Worm (Caenorhabditis elegans) whole organism, midembryonic: ENCODE data around the gene F18A12.2.

Experiments
- T22C8.4 ChIP-seq: fragments of 200-800 bp; sonication (Bioruptor generic); IDR thresholded peaks from 2 replicates; pipeline ENCODE4 v1.3.6; 2022; ENCODE audit warnings: missing genetic modification characterization, missing compliant biosample characterization
- cog-1 ChIP-seq: sonication (generic microtip); optimal IDR thresholded peaks from 2 replicates; lab custom pipeline; 2016; ENCODE audit warnings: missing genetic modification characterization, missing compliant biosample characterization
- flt-1 ChIP-seq: fragments of 200-800 bp; sonication (Bioruptor generic); IDR thresholded peaks from 2 replicates; pipeline ENCODE4 v1.3.6; 2022; ENCODE audit warnings: missing genetic modification characterization, missing compliant biosample characterization
- klf-2 ChIP-seq: fragments of 200-800 bp; sonication (Bioruptor generic); conservative IDR thresholded peaks from 2 replicates; pipeline ENCODE4 v1.3.6; 2022; ENCODE audit warnings: missing genetic modification reagents, missing genetic modification characterization, missing compliant biosample characterization
- med-1 ChIP-seq: sonication (generic microtip); optimal IDR thresholded peaks from 2 replicates; lab custom pipeline; 2017; ENCODE audit warnings: missing genetic modification characterization, mild to moderate bottlenecking, missing compliant biosample characterization, antibody characterized with exemption, missing genetic modification reagents; ENCODE audit not compliant: insufficient read depth
- ref-1 ChIP-seq: fragments of 200-800 bp; sonication (Bioruptor generic); conservative IDR thresholded peaks from 2 replicates; pipeline ENCODE4 v1.3.6; 2022; ENCODE audit warnings: missing genetic modification reagents, missing genetic modification characterization, missing compliant biosample characterization
- tab-1 ChIP-seq: fragments of 200-800 bp; sonication (Bioruptor generic); IDR thresholded peaks from 2 replicates; pipeline ENCODE4 v1.3.6; 2022; ENCODE audit warnings: missing genetic modification characterization, missing compliant biosample characterization
- ztf-23 ChIP-seq: fragments of 200-800 bp; sonication (Bioruptor generic); IDR thresholded peaks from 2 replicates; pipeline ENCODE4 v1.3.6; 2022; ENCODE audit warnings: missing genetic modification reagents, missing genetic modification characterization, missing compliant biosample characterization
- ztf-29 ChIP-seq: fragments of 200-800 bp; sonication (Bioruptor generic); IDR thresholded peaks from 2 replicates; pipeline ENCODE4 v1.3.6; 2022; ENCODE audit warnings: missing genetic modification reagents, missing genetic modification characterization, missing compliant biosample characterization

Gene F18A12.2

ce11 chrII:3378275-3378674 lies 36.4 kb upstream of the F18A12.2 start, which contains the start of gene Y49F6C.2:
Gene Y49F6C.2 (plus strand): TSS chrII:3378575.
- TF ChIP-seq flt-1 (GFP tag; lab: Robert Waterston, UW) (no peak), tab-1 (GFP tag; lab: Robert Waterston, UW) (no peak)

ce11 chrII:3381510-3381909 lies 33.1 kb upstream of the F18A12.2 start, which contains the start of gene T06D4.1:
Gene T06D4.1 (plus strand): TSS chrII:3381830.
- no peak for TF ChIP-seq ztf-29 (GFP tag; lab: Robert Waterston, UW)
- TF ChIP-seq med-1 (GFP tag; lab: Kevin White, UChicago), result no peak

ce11 chrII:3383116-3383515 lies 31.5 kb upstream of the F18A12.2 start:
- TF ChIP-seq ztf-29 (GFP tag; lab: Robert Waterston, UW) (no peak), klf-2 (GFP tag; lab: Robert Waterston, UW) (no peak), med-1 (GFP tag; lab: Kevin White, UChicago) (no peak), T22C8.4 (no peak), ref-1 (no peak), flt-1 (GFP tag; lab: Robert Waterston, UW) (no peak), tab-1 (GFP tag; lab: Robert Waterston, UW) (no peak)

ce11 chrII:3385736-3386135 lies 28.9 kb upstream of the F18A12.2 start, which contains the start of gene T06D4.2:
Gene T06D4.2 (minus strand): TSS chrII:3385905.
- TF ChIP-seq cog-1, result no peak
- no peak for TF ChIP-seq ztf-23 (GFP tag; lab: Robert Waterston, UW)
- TF ChIP-seq ref-1, result no peak
- no peak for TF ChIP-seq klf-2 (GFP tag; lab: Robert Waterston, UW)
- no peak for TF ChIP-seq T22C8.4
- TF ChIP-seq ztf-29 (GFP tag; lab: Robert Waterston, UW), result no peak
- no peak for TF ChIP-seq flt-1 (GFP tag; lab: Robert Waterston, UW)
- TF ChIP-seq med-1 (GFP tag; lab: Kevin White, UChicago), result no peak
- TF ChIP-seq tab-1 (GFP tag; lab: Robert Waterston, UW), result no peak

ce11 chrII:3387503-3387902 lies 27.2 kb upstream of the F18A12.2 start, which contains the start of gene T06D4.6:
Gene T06D4.6 (minus strand): TSS chrII:3387603.
- no peak for TF ChIP-seq flt-1 (GFP tag; lab: Robert Waterston, UW)
- no peak for TF ChIP-seq klf-2 (GFP tag; lab: Robert Waterston, UW)
- TF ChIP-seq T22C8.4, result no peak
- TF ChIP-seq cog-1, result no peak
- TF ChIP-seq med-1 (GFP tag; lab: Kevin White, UChicago), result no peak
- no peak for TF ChIP-seq ztf-23 (GFP tag; lab: Robert Waterston, UW)
- TF ChIP-seq ref-1, result no peak
- no peak for TF ChIP-seq ztf-29 (GFP tag; lab: Robert Waterston, UW)
- TF ChIP-seq tab-1 (GFP tag; lab: Robert Waterston, UW), result no peak

- TF ChIP-seq cog-1, result no peak
- TF ChIP-seq T22C8.4, result no peak
- no peak for TF ChIP-seq tab-1 (GFP tag; lab: Robert Waterston, UW)
- no peak for TF ChIP-seq ztf-29 (GFP tag; lab: Robert Waterston, UW)
- no peak for TF ChIP-seq ztf-23 (GFP tag; lab: Robert Waterston, UW)
- no peak for TF ChIP-seq klf-2 (GFP tag; lab: Robert Waterston, UW)
- TF ChIP-seq flt-1 (GFP tag; lab: Robert Waterston, UW), result no peak
- TF ChIP-seq ref-1, result no peak
- no peak for TF ChIP-seq med-1 (GFP tag; lab: Kevin White, UChicago)
Observed at ce11 chrII:3395484-3395883, 19.2 kb upstream of the F18A12.2 start, which contains the start of gene nep-20. Gene nep-20 (minus strand): TSS chrII:3395584.

ce11 chrII:3399212-3399611 lies 15.4 kb upstream of the F18A12.2 start, which contains the start of gene nep-9:
Gene nep-9 (minus strand): TSS chrII:3399312.
- no peak for TF ChIP-seq flt-1 (GFP tag; lab: Robert Waterston, UW)
- no peak for TF ChIP-seq klf-2 (GFP tag; lab: Robert Waterston, UW)
- TF ChIP-seq tab-1 (GFP tag; lab: Robert Waterston, UW), result no peak
- no peak for TF ChIP-seq med-1 (GFP tag; lab: Kevin White, UChicago)
- no peak for TF ChIP-seq ref-1
- no peak for TF ChIP-seq cog-1
- no peak for TF ChIP-seq ztf-23 (GFP tag; lab: Robert Waterston, UW)
- no peak for TF ChIP-seq ztf-29 (GFP tag; lab: Robert Waterston, UW)
- no peak for TF ChIP-seq T22C8.4

ce11 chrII:3402854-3403253 lies 11.8 kb upstream of the F18A12.2 start, which contains the start of gene nep-10:
Gene nep-10 (minus strand): TSS chrII:3402954.
- no peak for TF ChIP-seq med-1 (GFP tag; lab: Kevin White, UChicago)
- TF ChIP-seq flt-1 (GFP tag; lab: Robert Waterston, UW), result no peak
- TF ChIP-seq tab-1 (GFP tag; lab: Robert Waterston, UW), result no peak
- TF ChIP-seq ztf-23 (GFP tag; lab: Robert Waterston, UW), result no peak
- TF ChIP-seq ref-1, result no peak
- TF ChIP-seq T22C8.4, result no peak
- no peak for TF ChIP-seq cog-1
- no peak for TF ChIP-seq ztf-29 (GFP tag; lab: Robert Waterston, UW)
- TF ChIP-seq klf-2 (GFP tag; lab: Robert Waterston, UW), result no peak

- TF ChIP-seq cog-1 (no peak), tab-1 (GFP tag; lab: Robert Waterston, UW) (no peak), med-1 (GFP tag; lab: Kevin White, UChicago) (no peak), ztf-29 (GFP tag; lab: Robert Waterston, UW) (no peak), flt-1 (GFP tag; lab: Robert Waterston, UW) (no peak), klf-2 (GFP tag; lab: Robert Waterston, UW) (no peak), ref-1 (no peak), T22C8.4 (no peak), ztf-23 (GFP tag; lab: Robert Waterston, UW) (no peak)
Observed at ce11 chrII:3403535-3403934, 11.1 kb upstream of the F18A12.2 start, which contains the start of gene nep-8. Gene nep-8 (plus strand): TSS chrII:3403835.

- TF ChIP-seq ref-1 (no peak), flt-1 (GFP tag; lab: Robert Waterston, UW) (no peak), cog-1 (no peak), T22C8.4 (no peak), tab-1 (GFP tag; lab: Robert Waterston, UW) (no peak), med-1 (GFP tag; lab: Kevin White, UChicago) (no peak), ztf-23 (GFP tag; lab: Robert Waterston, UW) (no peak)
Observed at ce11 chrII:3416528-3416927, 1.9 kb downstream of the F18A12.2 start, which contains the start of gene nep-6. Gene nep-6 (plus strand): TSS chrII:3416828.
